Fruit fly (Drosophila melanogaster) whole organism, embryonic: Measurements from ENCODE around the gene ETHR.

Source experiments
- Aef1 ChIP-seq: fragments of 200-800 bp; sonication (Bioruptor generic); IDR thresholded peaks from 3 replicates; pipeline ENCODE4 v1.3.6; 2022; ENCODE audit warnings: missing biosample characterization, missing genetic modification characterization
- Bdp1 ChIP-seq: fragments of 200-800 bp; sonication (Bioruptor generic); optimal IDR thresholded peaks from 3 replicates; lab custom pipeline; 2016; ENCODE audit warnings: missing biosample characterization, missing genetic modification characterization
- CG10147 ChIP-seq: fragments of 200-800 bp; sonication (Bioruptor generic); optimal IDR thresholded peaks from 2 replicates; lab custom pipeline; 2019; ENCODE audit warnings: missing biosample characterization, mild to moderate bottlenecking, missing genetic modification characterization, moderate library complexity
- CG11504 ChIP-seq: fragments of 200-800 bp; sonication (Bioruptor generic); optimal IDR thresholded peaks from 3 replicates; lab custom pipeline; 2019; ENCODE audit warnings: missing biosample characterization, mild to moderate bottlenecking, missing genetic modification characterization, moderate library complexity
- CG12104 ChIP-seq: fragments of 200-800 bp; sonication (Bioruptor generic); optimal IDR thresholded peaks from 3 replicates; lab custom pipeline; 2016; ENCODE audit warnings: missing biosample characterization, missing genetic modification characterization
- CG13775 ChIP-seq: fragments of 200-800 bp; sonication (Bioruptor generic); optimal IDR thresholded peaks from 3 replicates; lab custom pipeline; 2017; ENCODE audit warnings: missing biosample characterization, mild to moderate bottlenecking, missing genetic modification characterization
- CG14050 ChIP-seq: fragments of 200-800 bp; sonication (Bioruptor generic); IDR thresholded peaks from 3 replicates; pipeline ENCODE4 v1.3.6; 2022; ENCODE audit warnings: missing biosample characterization, missing genetic modification characterization
- CG15269 ChIP-seq: fragments of 200-800 bp; sonication (Bioruptor generic); optimal IDR thresholded peaks from 2 replicates; lab custom pipeline; 2018; ENCODE audit warnings: missing biosample characterization, mild to moderate bottlenecking, missing genetic modification characterization, moderate library complexity
- CG16863 ChIP-seq: fragments of 200-800 bp; sonication (Bioruptor generic); optimal IDR thresholded peaks from 3 replicates; lab custom pipeline; 2016; ENCODE audit warnings: missing biosample characterization, missing genetic modification characterization
- CG1832 ChIP-seq: fragments of 200-800 bp; sonication (Bioruptor generic); optimal IDR thresholded peaks from 2 replicates; lab custom pipeline; 2017; ENCODE audit warnings: missing biosample characterization, mild to moderate bottlenecking, missing genetic modification characterization, inconsistent platforms
- CG18599 ChIP-seq: fragments of 200-800 bp; sonication (Bioruptor generic); optimal IDR thresholded peaks from 3 replicates; lab custom pipeline; 2017; ENCODE audit warnings: missing biosample characterization, missing genetic modification characterization, mild to moderate bottlenecking, moderate library complexity, missing genetic modification reagents
- CG2712 ChIP-seq: fragments of 200-800 bp; optimal IDR thresholded peaks from 3 replicates; lab custom pipeline; 2019; ENCODE audit warnings: missing biosample characterization, mild to moderate bottlenecking, missing genetic modification characterization, moderate library complexity
- CG33213 ChIP-seq: fragments of 200-800 bp; sonication (Bioruptor generic); optimal IDR thresholded peaks from 3 replicates; lab custom pipeline; 2016; ENCODE audit warnings: missing biosample characterization, missing genetic modification characterization
- CG34422 ChIP-seq: fragments of 200-800 bp; sonication (Bioruptor generic); IDR thresholded peaks from 3 replicates; pipeline ENCODE4 v1.3.6; 2022; ENCODE audit warnings: missing biosample characterization, missing genetic modification characterization
- CG4328 ChIP-seq: fragments of 200-800 bp; sonication (Bioruptor generic); optimal IDR thresholded peaks from 3 replicates; lab custom pipeline; 2017; ENCODE audit warnings: missing biosample characterization, missing genetic modification reagents, missing genetic modification characterization
- CG6765 ChIP-seq: fragments of 200-800 bp; sonication (Bioruptor generic); optimal IDR thresholded peaks from 3 replicates; lab custom pipeline; 2017; ENCODE audit warnings: missing biosample characterization, mild to moderate bottlenecking, missing genetic modification characterization
- CG7839 ChIP-seq: fragments of 200-800 bp; sonication (Bioruptor generic); optimal IDR thresholded peaks from 3 replicates; lab custom pipeline; 2018; ENCODE audit warnings: missing biosample characterization, mild to moderate bottlenecking, missing genetic modification characterization, moderate library complexity
- CG8359 ChIP-seq: fragments of 200-800 bp; sonication (Bioruptor generic); optimal IDR thresholded peaks from 2 replicates; lab custom pipeline; 2017; ENCODE audit warnings: missing biosample characterization, mild to moderate bottlenecking, missing genetic modification characterization, borderline replicate concordance
- Camta ChIP-seq: fragments of 200-800 bp; sonication (Bioruptor generic); optimal IDR thresholded peaks from 2 replicates; lab custom pipeline; 2016; ENCODE audit warnings: missing biosample characterization, missing genetic modification characterization
- D ChIP-seq, 2 experiments: fragments of 200-800 bp in 1 of 2; fragments of >200 bp in 1 of 2; sonication (Bioruptor generic) in 1 of 2; optimal IDR thresholded peaks; 2 replicates in 1 of 2; 3 replicates in 1 of 2; lab custom pipeline; 2017; ENCODE audit warnings: mild to moderate bottlenecking in 1 of 2, missing biosample characterization in 1 of 2, missing genetic modification characterization in 1 of 2, missing genetic modification reagents in 1 of 2
- Ets65A ChIP-seq: fragments of 200-800 bp; sonication (Bioruptor generic); peaks from one replicate; lab custom pipeline; 2016; ENCODE audit warnings: missing biosample characterization, missing genetic modification characterization
- HHEX ChIP-seq: fragments of 200-800 bp; sonication (Bioruptor generic); optimal IDR thresholded peaks from 3 replicates; lab custom pipeline; 2017; ENCODE audit warnings: missing biosample characterization, mild to moderate bottlenecking, missing genetic modification characterization, missing genetic modification reagents
- Hand ChIP-seq: fragments of 200-800 bp; sonication (Bioruptor generic); optimal IDR thresholded peaks from 2 replicates; lab custom pipeline; 2017; ENCODE audit warnings: mild to moderate bottlenecking, missing biosample characterization, missing genetic modification reagents, missing genetic modification characterization
- MTF-1 ChIP-seq: fragments of 200-800 bp; sonication (Bioruptor generic); optimal IDR thresholded peaks from 2 replicates; lab custom pipeline; 2018; ENCODE audit warnings: missing biosample characterization, mild to moderate bottlenecking, missing genetic modification characterization, borderline replicate concordance
- Mad ChIP-seq: fragments of 200-800 bp; sonication (Bioruptor generic); optimal IDR thresholded peaks from 2 replicates; lab custom pipeline; 2016; ENCODE audit warnings: missing biosample characterization, missing genetic modification characterization
- Nf-YC ChIP-seq: fragments of 200-800 bp; optimal IDR thresholded peaks from 3 replicates; lab custom pipeline; 2019; ENCODE audit warnings: missing biosample characterization, mild to moderate bottlenecking, missing genetic modification characterization, moderate library complexity
- Rfx ChIP-seq: fragments of 200-800 bp; sonication (Bioruptor generic); IDR thresholded peaks from 2 replicates; pipeline ENCODE4 v1.3.6; 2022; ENCODE audit warnings: missing biosample characterization, missing genetic modification characterization
- Ssrp ChIP-seq: fragments of 200-800 bp; sonication (Bioruptor generic); optimal IDR thresholded peaks from 2 replicates; lab custom pipeline; 2018; ENCODE audit warnings: missing biosample characterization, mild to moderate bottlenecking, missing genetic modification characterization, moderate library complexity
- Stat92E ChIP-seq, 3 experiments: fragments of >200 bp in 2 of 3; fragments of 200-800 bp in 1 of 3; sonication (Bioruptor generic) in 1 of 3; optimal IDR thresholded peaks; 2 replicates each; lab custom pipeline; 2017 to 2019; ENCODE audit warnings: missing biosample characterization in 3 of 3, missing genetic modification characterization in 3 of 3, mild to moderate bottlenecking in 1 of 3, moderate library complexity in 1 of 3
- Usf ChIP-seq: fragments of 200-800 bp; sonication (Bioruptor generic); optimal IDR thresholded peaks from 2 replicates; lab custom pipeline; 2017; ENCODE audit warnings: missing genotype, missing biosample characterization, missing genetic modification characterization
- ab ChIP-seq: fragments of 200-800 bp; sonication (Bioruptor generic); optimal IDR thresholded peaks from 2 replicates; lab custom pipeline; 2016; ENCODE audit warnings: missing biosample characterization, missing genetic modification characterization
- ara ChIP-seq: fragments of 200-800 bp; sonication (Bioruptor generic); IDR thresholded peaks from 2 replicates; pipeline ENCODE4 v1.3.6; 2022; ENCODE audit warnings: missing biosample characterization, missing genetic modification characterization
- bsh ChIP-seq, 2 experiments: fragments of 200-800 bp; sonication (Bioruptor generic); optimal IDR thresholded peaks; 2 replicates each; lab custom pipeline; 2017 to 2018; ENCODE audit warnings: mild to moderate bottlenecking in 2 of 2, missing biosample characterization in 2 of 2, missing genetic modification characterization in 2 of 2, moderate library complexity in 1 of 2
- crol ChIP-seq: fragments of 200-800 bp; sonication (Bioruptor generic); IDR thresholded peaks from 2 replicates; pipeline ENCODE4 v1.3.6; 2022; ENCODE audit warnings: missing biosample characterization, missing genetic modification characterization
- dmrt11E ChIP-seq: fragments of 200-800 bp; sonication (Bioruptor generic); optimal IDR thresholded peaks from 3 replicates; lab custom pipeline; 2018; ENCODE audit warnings: missing biosample characterization, mild to moderate bottlenecking, missing genetic modification characterization, moderate library complexity
- fd64A ChIP-seq: fragments of 200-800 bp; sonication (Bioruptor generic); optimal IDR thresholded peaks from 3 replicates; lab custom pipeline; 2018; ENCODE audit warnings: missing biosample characterization, mild to moderate bottlenecking, missing genetic modification characterization
- fd96Cb ChIP-seq: fragments of 200-800 bp; sonication (Bioruptor generic); optimal IDR thresholded peaks from 2 replicates; lab custom pipeline; 2018; ENCODE audit warnings: missing biosample characterization, mild to moderate bottlenecking, missing genetic modification characterization, moderate library complexity
- hkb ChIP-seq, 2 experiments: fragments of 200-800 bp in 1 of 2; fragments of >200 bp in 1 of 2; sonication (Bioruptor generic) in 1 of 2; IDR thresholded peaks in 1 of 2; optimal IDR thresholded peaks in 1 of 2; 2 replicates each; pipeline versions ENCODE4 v1.3.6 to Lab custom; 2017 to 2022; ENCODE audit warnings: missing biosample characterization in 1 of 2, missing genetic modification characterization in 1 of 2
- kah ChIP-seq: fragments of 200-800 bp; sonication (Bioruptor generic); optimal IDR thresholded peaks from 2 replicates; lab custom pipeline; 2018; ENCODE audit warnings: missing biosample characterization, mild to moderate bottlenecking, missing genetic modification characterization
- nmo ChIP-seq: fragments of 200-800 bp; sonication (Bioruptor generic); optimal IDR thresholded peaks from 2 replicates; lab custom pipeline; 2018; ENCODE audit warnings: missing biosample characterization, mild to moderate bottlenecking, missing genetic modification characterization, moderate library complexity
- oc ChIP-seq: fragments of 200-800 bp; sonication (Bioruptor generic); optimal IDR thresholded peaks from 2 replicates; lab custom pipeline; 2018; ENCODE audit warnings: missing biosample characterization, mild to moderate bottlenecking, missing genetic modification characterization, moderate library complexity
- org-1 ChIP-seq: fragments of 200-800 bp; sonication (Bioruptor generic); optimal IDR thresholded peaks from 2 replicates; lab custom pipeline; 2017; ENCODE audit warnings: missing biosample characterization, missing genetic modification characterization
- ranshi ChIP-seq: fragments of 200-800 bp; sonication (Bioruptor generic); IDR thresholded peaks from 2 replicates; pipeline ENCODE4 v1.3.6; 2022; ENCODE audit warnings: missing biosample characterization, missing genetic modification characterization
- slou ChIP-seq: fragments of 200-800 bp; sonication (Bioruptor generic); optimal IDR thresholded peaks from 3 replicates; lab custom pipeline; 2016; ENCODE audit warnings: missing biosample characterization, missing genetic modification characterization
- slp2 ChIP-seq: fragments of 200-800 bp; sonication (Bioruptor generic); optimal IDR thresholded peaks from 2 replicates; lab custom pipeline; 2016; ENCODE audit warnings: missing biosample characterization, missing genetic modification characterization
- sna ChIP-seq: fragments of 200-800 bp; sonication (Bioruptor generic); IDR thresholded peaks from 2 replicates; pipeline ENCODE4 v1.3.6; 2022; ENCODE audit warnings: missing biosample characterization, missing genetic modification characterization; ENCODE audit not compliant: partially characterized antibody
- tio ChIP-seq: fragments of 200-800 bp; sonication (Bioruptor generic); optimal IDR thresholded peaks from 2 replicates; lab custom pipeline; 2017; ENCODE audit warnings: missing biosample characterization, missing genetic modification characterization, inconsistent platforms
- usp ChIP-seq: fragments of >200 bp; optimal IDR thresholded peaks from 2 replicates; lab custom pipeline; 2017; ENCODE audit warnings: missing biosample characterization, missing genetic modification characterization
- zfh2 ChIP-seq: fragments of 200-800 bp; sonication (Bioruptor generic); optimal IDR thresholded peaks from 2 replicates; lab custom pipeline; 2016; ENCODE audit warnings: missing biosample characterization, missing genetic modification characterization

ETHR gene

DNA sequence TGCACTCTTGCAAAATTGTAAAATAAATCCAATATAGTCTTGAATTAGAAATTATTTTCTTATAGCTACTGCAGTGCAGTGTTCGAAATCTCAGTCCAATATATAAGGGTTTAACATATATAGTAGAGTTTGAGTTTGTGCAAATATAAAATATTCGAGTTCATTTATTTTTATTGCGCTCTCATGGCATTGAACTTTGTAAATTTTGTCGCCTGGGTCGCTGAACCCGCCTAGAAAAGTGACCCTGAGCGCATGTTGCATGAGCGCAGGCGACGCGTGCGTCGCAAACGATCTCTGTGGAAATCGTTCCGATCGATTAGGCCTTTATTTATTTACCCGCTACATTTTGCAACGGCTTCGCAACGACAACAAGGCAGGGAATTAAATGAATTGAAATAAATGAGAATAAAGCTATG, 46.9 kb upstream of the ETHR start (continued):
- TF ChIP-seq D (optimal IDR thresholded peaks at IDR 0.05; lab: Kevin White, UChicago) = no peak
- TF ChIP-seq D (GFP tag; optimal IDR thresholded peaks at IDR 0.05; lab: Kevin White, UChicago) = no peak
- no peak for TF ChIP-seq sna (GFP tag; lab: Robert Waterston, UW)
- no peak for TF ChIP-seq zfh2
- peak; percentile 11 for TF ChIP-seq Bdp1
- peak; percentile 46 for TF ChIP-seq CG2712 (tag; lab: Kevin White, UChicago)
- peak; percentile 28 for TF ChIP-seq CG13775 (GFP tag; lab: Kevin White, UChicago)
- TF ChIP-seq oc (tag; lab: Kevin White, UChicago) = peak; percentile 18
- TF ChIP-seq slou (GFP tag; lab: Kevin White, UChicago) = no peak
- TF ChIP-seq fd96Cb (tag; lab: Kevin White, UChicago) = no peak
- TF ChIP-seq org-1 (GFP tag; lab: Kevin White, UChicago) = no peak
- TF ChIP-seq CG33213 = no peak
- no peak for TF ChIP-seq Ets65A (GFP tag; lab: Kevin White, UChicago)
- TF ChIP-seq CG4328 (GFP tag; lab: Kevin White, UChicago) = no peak
- TF ChIP-seq ara (GFP tag; lab: Robert Waterston, UW) = no peak; the same call in 1 of the 2 replicates
- TF ChIP-seq CG10147 (GFP tag; lab: Kevin White, UChicago) = no peak
- TF ChIP-seq Aef1 (GFP tag; lab: Robert Waterston, UW) = 0 out of 3 replicates have a peak, but pooled peaks have one; percentile 12
- TF ChIP-seq CG12104 (GFP tag; lab: Kevin White, UChicago) = no peak
- TF ChIP-seq ranshi (GFP tag; lab: Robert Waterston, UW) = 0 out of 2 replicates have a peak, but pooled peaks have one; percentile 15
- peak; percentile 12 for TF ChIP-seq slp2 (GFP tag; lab: Kevin White, UChicago)
- TF ChIP-seq Rfx (GFP tag; lab: Robert Waterston, UW) = no peak
- no peak for TF ChIP-seq kah
- TF ChIP-seq CG18599 = no peak
- no peak for TF ChIP-seq Hand
- TF ChIP-seq CG11504 = peak; percentile 31
- TF ChIP-seq usp (GFP tag; lab: Kevin White, UChicago) = no peak
- no peak for TF ChIP-seq CG15269 (tag; lab: Kevin White, UChicago)
- TF ChIP-seq CG14050 (GFP tag; lab: Robert Waterston, UW) = peak; percentile 48; the same call in 1 of the 3 replicates
- TF ChIP-seq CG7839 (tag; lab: Kevin White, UChicago) = peak; percentile 5
- peak; percentile 12 for TF ChIP-seq Ssrp (tag; lab: Kevin White, UChicago)
- no peak for TF ChIP-seq ab (GFP tag; lab: Kevin White, UChicago)
- no peak for TF ChIP-seq CG6765 (GFP tag; lab: Kevin White, UChicago)
- peak; percentile 26 for TF ChIP-seq fd64A
- no peak for TF ChIP-seq CG8359 (GFP tag; lab: Kevin White, UChicago)
- no peak for TF ChIP-seq HHEX (GFP tag; lab: Kevin White, UChicago)
- TF ChIP-seq hkb (optimal IDR thresholded peaks at IDR 0.05; lab: Kevin White, UChicago) = no peak
- TF ChIP-seq hkb (GFP tag; IDR thresholded peaks at IDR 0.05; lab: Robert Waterston, UW) = 0 out of 2 replicates have a peak, but pooled peaks have one; percentile 19
- TF ChIP-seq Mad (GFP tag; lab: Kevin White, UChicago) = no peak
- TF ChIP-seq MTF-1 (GFP tag; lab: Kevin White, UChicago) = no peak
- TF ChIP-seq Usf = no peak
- TF ChIP-seq crol (GFP tag; lab: Robert Waterston, UW) = no peak
- TF ChIP-seq Stat92E (GFP tag; optimal IDR thresholded peaks at IDR 0.05; lab: Kevin White, UChicago) = no peak
- TF ChIP-seq dmrt11E (tag; lab: Kevin White, UChicago) = peak; percentile 25
- TF ChIP-seq CG1832 (GFP tag; lab: Kevin White, UChicago) = no peak
- TF ChIP-seq CG16863 (GFP tag; lab: Kevin White, UChicago) = peak; percentile 11
- TF ChIP-seq nmo (GFP tag; lab: Kevin White, UChicago) = peak; percentile 54
- no peak for TF ChIP-seq Camta (GFP tag; lab: Kevin White, UChicago)
- peak; percentile 24 for TF ChIP-seq tio (GFP tag; lab: Kevin White, UChicago)
- TF ChIP-seq CG34422 (GFP tag; lab: Robert Waterston, UW) = 0 out of 3 replicates have a peak, but pooled peaks have one; percentile 37
- no peak for TF ChIP-seq Nf-YC
- peak; percentile 20 to 69 for TF ChIP-seq bsh (GFP tag; optimal IDR thresholded peaks at IDR 0.05; lab: Kevin White, UChicago)
